Worm (Caenorhabditis elegans) whole organism, L1 larva: ENCODE measurements around the gene drr-1.

Experiments used
- ama-1 ChIP-seq: fragments of 150-350 bp; optimal IDR thresholded peaks from 2 replicates; lab custom pipeline; 2014
- lsy-2 ChIP-seq, 2 experiments: fragments of 150-350 bp; optimal IDR thresholded peaks; 2 replicates each; lab custom pipeline; 2014; ENCODE audit warnings: missing biosample characterization in 2 of 2, missing genetic modification characterization in 2 of 2
- swsn-7 ChIP-seq: sonication (generic microtip); optimal IDR thresholded peaks from 2 replicates; lab custom pipeline; 2016; ENCODE audit warnings: missing genetic modification characterization, missing compliant biosample characterization
- zip-4 ChIP-seq: fragments of 200-800 bp; sonication (Bioruptor generic); optimal IDR thresholded peaks from 2 replicates; lab custom pipeline; 2018; ENCODE audit warnings: mild to moderate bottlenecking, missing genetic modification characterization, moderate library complexity, missing compliant biosample characterization
- ztf-4 ChIP-seq: fragments of 150-350 bp; optimal IDR thresholded peaks from 2 replicates; lab custom pipeline; 2014; ENCODE audit warnings: missing biosample characterization, missing genetic modification characterization

- TF ChIP-seq ama-1 (lab: Kevin White, UChicago) (no peak), swsn-7 (no peak), ztf-4 (tag; lab: Kevin White, UChicago) (no peak), zip-4 (GFP tag; lab: Kevin White, UChicago) (no peak), lsy-2 (tag; optimal IDR thresholded peaks at IDR 0.05; lab: Kevin White, UChicago) (no peak)
Observed at ce11 chrII:13505386-13505785, 9.7 kb upstream of the drr-1 start.
